Fruit fly (Drosophila melanogaster) S2 (cell line): ENCODE results near the gene CAH3.

Experiments used
- CG8478 ChIP-seq: fragments of >200 bp; optimal IDR thresholded peaks from 2 replicates; lab custom pipeline; 2018
- CTCF ChIP-seq, 2 experiments: fragments of >200 bp; optimal IDR thresholded peaks; 2 replicates each; lab custom pipeline; 2018

- TF ChIP-seq CTCF (optimal IDR thresholded peaks at IDR 0.05; lab: Kevin White, UChicago) (no peak), CG8478 (lab: Kevin White, UChicago) (no peak)
Observed at dm6 chrX:8669434-8669833, 11.6 kb upstream of the CAH3 start.
